Fruit fly (Drosophila melanogaster): Measurements from ENCODE around the gene CG10177.

The CG10177 gene

dm6 chr3R:23530886-23531285 is 9.5 kb upstream of the CG10177 start, which contains the start of gene CG10175:
CG10175 (minus strand) TSS chr3R:23530986.
- TF ChIP-seq CG1620 (GFP tag; optimal IDR thresholded peaks at IDR 0.05) (no peak), kay (GFP tag; ENCODE audit: borderline replicate concordance) (no peak), CG14711 (tag; optimal IDR thresholded peaks at IDR 0.05) (no peak), ovo (GFP tag; optimal IDR thresholded peaks at IDR 0.05) (no peak), CG7101 (tag; optimal IDR thresholded peaks at IDR 0.05) (no peak), CG11617 (GFP tag; optimal IDR thresholded peaks at IDR 0.05) (no peak), cnc (optimal IDR thresholded peaks at IDR 0.05) (no peak), bab1 (GFP tag; optimal IDR thresholded peaks at IDR 0.05) (no peak), tj (GFP tag; optimal IDR thresholded peaks at IDR 0.05) (no peak), CG5204 (GFP tag; optimal IDR thresholded peaks at IDR 0.05) (no peak), pad (GFP tag; optimal IDR thresholded peaks at IDR 0.05) (no peak), Clk (GFP tag; optimal IDR thresholded peaks at IDR 0.05) (no peak), Crg-1 (GFP tag; optimal IDR thresholded peaks at IDR 0.05) (no peak), CG7045 (GFP tag; optimal IDR thresholded peaks at IDR 0.05) (no peak), cic (GFP tag; optimal IDR thresholded peaks at IDR 0.05) (no peak), Hr96 (GFP tag; optimal IDR thresholded peaks at IDR 0.05) (no peak), CG33017 (tag; optimal IDR thresholded peaks at IDR 0.05) (no peak), CG12768 (GFP tag; optimal IDR thresholded peaks at IDR 0.05) (no peak), Mnt (GFP tag; optimal IDR thresholded peaks at IDR 0.05) (no peak), toe (GFP tag; optimal IDR thresholded peaks at IDR 0.05) (no peak)

- no peak for TF ChIP-seq kay (GFP tag; ENCODE audit: borderline replicate concordance)
- no peak for TF ChIP-seq CG1620 (GFP tag; optimal IDR thresholded peaks at IDR 0.05)
- no peak for TF ChIP-seq CG7045 (GFP tag; optimal IDR thresholded peaks at IDR 0.05)
- TF ChIP-seq tj (GFP tag; optimal IDR thresholded peaks at IDR 0.05): no peak
- no peak for TF ChIP-seq Mnt (GFP tag; optimal IDR thresholded peaks at IDR 0.05)
- no peak for TF ChIP-seq bab1 (GFP tag; optimal IDR thresholded peaks at IDR 0.05)
- no peak for TF ChIP-seq Crg-1 (GFP tag; optimal IDR thresholded peaks at IDR 0.05)
- no peak for TF ChIP-seq cic (GFP tag; optimal IDR thresholded peaks at IDR 0.05)
- no peak for TF ChIP-seq pad (GFP tag; optimal IDR thresholded peaks at IDR 0.05)
Measured at dm6 chr3R:23527396-23527795, 6.0 kb upstream of the CG10177 start.

dm6 chr3R:23526069-23526468 is 4.7 kb upstream of the CG10177 start:
- no peak for TF ChIP-seq toe (GFP tag; optimal IDR thresholded peaks at IDR 0.05)
- no peak for TF ChIP-seq bab1 (GFP tag; optimal IDR thresholded peaks at IDR 0.05)
- no peak for TF ChIP-seq CG1620 (GFP tag; optimal IDR thresholded peaks at IDR 0.05)
- no peak for TF ChIP-seq cic (GFP tag; optimal IDR thresholded peaks at IDR 0.05)
- TF ChIP-seq Crg-1 (GFP tag; optimal IDR thresholded peaks at IDR 0.05): no peak
- no peak for TF ChIP-seq Mnt (GFP tag; optimal IDR thresholded peaks at IDR 0.05)
- TF ChIP-seq CG14711 (tag; optimal IDR thresholded peaks at IDR 0.05): no peak
- no peak for TF ChIP-seq CG33017 (tag; optimal IDR thresholded peaks at IDR 0.05)

DNA sequence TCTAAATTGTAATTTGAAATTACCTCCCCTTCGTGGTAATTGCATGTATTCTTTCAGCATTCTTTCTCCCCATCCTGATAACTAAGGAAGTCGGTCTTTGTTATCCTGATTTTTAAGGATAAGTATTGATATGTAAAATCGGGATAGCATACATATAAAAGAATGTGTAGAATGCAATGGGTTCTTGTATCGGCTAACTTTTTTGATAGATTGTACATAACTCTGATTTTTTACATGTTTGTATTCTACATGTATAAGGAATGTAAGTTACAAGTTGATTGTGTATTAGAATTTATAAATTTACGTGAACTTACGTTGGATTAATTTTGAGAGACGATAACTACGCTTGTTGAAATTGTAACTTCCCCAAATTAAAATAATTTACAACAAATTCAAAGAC is 913 bp upstream of the CG10177 start:
- no peak for TF ChIP-seq Mnt (GFP tag; optimal IDR thresholded peaks at IDR 0.05)
- no peak for TF ChIP-seq CG33017 (tag; optimal IDR thresholded peaks at IDR 0.05)
- TF ChIP-seq cnc (optimal IDR thresholded peaks at IDR 0.05): no peak
- TF ChIP-seq bab1 (GFP tag; optimal IDR thresholded peaks at IDR 0.05): no peak
- TF ChIP-seq CG7045 (GFP tag; optimal IDR thresholded peaks at IDR 0.05): no peak
- no peak for TF ChIP-seq ovo (GFP tag; optimal IDR thresholded peaks at IDR 0.05)
- TF ChIP-seq Clk (GFP tag; optimal IDR thresholded peaks at IDR 0.05): no peak
- TF ChIP-seq Hr96 (GFP tag; optimal IDR thresholded peaks at IDR 0.05): no peak
- TF ChIP-seq toe (GFP tag; optimal IDR thresholded peaks at IDR 0.05): no peak
- TF ChIP-seq CG11617 (GFP tag; optimal IDR thresholded peaks at IDR 0.05): no peak
- TF ChIP-seq CG7101 (tag; optimal IDR thresholded peaks at IDR 0.05): no peak
- no peak for TF ChIP-seq CG12768 (GFP tag; optimal IDR thresholded peaks at IDR 0.05)
- TF ChIP-seq cic (GFP tag; optimal IDR thresholded peaks at IDR 0.05): no peak

DNA sequence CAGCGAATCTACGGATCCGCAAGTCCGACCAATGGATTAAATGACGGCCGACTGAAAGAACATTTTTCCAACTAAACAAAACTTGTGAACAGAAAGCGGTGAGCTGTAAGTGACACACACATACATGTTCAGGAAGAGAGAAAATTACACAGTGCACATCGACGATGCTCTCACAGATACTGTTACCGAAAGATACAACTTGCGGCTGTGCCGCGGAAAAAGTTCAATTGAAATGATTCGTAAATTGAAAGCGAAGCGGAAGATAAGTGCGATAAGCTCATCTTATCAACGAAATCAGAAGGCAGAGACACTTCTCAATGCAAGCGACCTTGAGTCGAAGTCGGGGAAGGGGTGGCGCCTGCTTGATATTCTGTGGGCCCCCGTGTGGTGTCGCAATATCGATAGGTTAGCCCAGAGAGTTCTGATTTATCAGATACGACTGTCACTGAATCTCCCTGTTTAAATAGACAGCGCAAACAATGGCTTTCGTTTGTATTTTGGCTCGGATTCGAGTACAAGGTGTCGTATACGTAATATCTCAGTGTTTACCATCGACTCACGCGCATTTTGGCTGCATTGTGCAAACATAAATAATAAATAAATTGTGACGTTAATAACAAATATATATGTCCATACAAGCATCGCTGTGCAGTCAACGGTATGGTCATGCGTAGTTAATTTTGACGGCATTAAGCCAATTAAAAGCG is 1.8 kb downstream of the CG10177 start, which contains the start of gene Irk2:
Gene Irk2 (minus strand): TSS at position 51 of the 707 bp plus-strand sequence.
- no peak for TF ChIP-seq CG5204 (GFP tag; optimal IDR thresholded peaks at IDR 0.05)
- TF ChIP-seq Crg-1 (GFP tag; optimal IDR thresholded peaks at IDR 0.05): peak; percentile 47
- no peak for TF ChIP-seq CG1620 (GFP tag; optimal IDR thresholded peaks at IDR 0.05)
- TF ChIP-seq cnc (optimal IDR thresholded peaks at IDR 0.05): no peak
- no peak for TF ChIP-seq Mnt (GFP tag; optimal IDR thresholded peaks at IDR 0.05)
- TF ChIP-seq toe (GFP tag; optimal IDR thresholded peaks at IDR 0.05): peak; percentile 19
- TF ChIP-seq tj (GFP tag; optimal IDR thresholded peaks at IDR 0.05): no peak
- TF ChIP-seq CG7101 (tag; optimal IDR thresholded peaks at IDR 0.05): peak; percentile 19
- no peak for TF ChIP-seq CG7045 (GFP tag; optimal IDR thresholded peaks at IDR 0.05)
- no peak for TF ChIP-seq pad (GFP tag; optimal IDR thresholded peaks at IDR 0.05)
- peak; percentile 4 for TF ChIP-seq CG33017 (tag; optimal IDR thresholded peaks at IDR 0.05)
- TF ChIP-seq cic (GFP tag; optimal IDR thresholded peaks at IDR 0.05): peak; percentile 36
- TF ChIP-seq bab1 (GFP tag; optimal IDR thresholded peaks at IDR 0.05): no peak
- no peak for TF ChIP-seq CG12768 (GFP tag; optimal IDR thresholded peaks at IDR 0.05)
- TF ChIP-seq ovo (GFP tag; optimal IDR thresholded peaks at IDR 0.05): peak; percentile 48
- no peak for TF ChIP-seq Clk (GFP tag; optimal IDR thresholded peaks at IDR 0.05)
- no peak for TF ChIP-seq CG14711 (tag; optimal IDR thresholded peaks at IDR 0.05)
- TF ChIP-seq kay (GFP tag; ENCODE audit: borderline replicate concordance): no peak
- TF ChIP-seq CG11617 (GFP tag; optimal IDR thresholded peaks at IDR 0.05): peak; percentile 12
- peak; percentile 28 for TF ChIP-seq Hr96 (GFP tag; optimal IDR thresholded peaks at IDR 0.05)

DNA sequence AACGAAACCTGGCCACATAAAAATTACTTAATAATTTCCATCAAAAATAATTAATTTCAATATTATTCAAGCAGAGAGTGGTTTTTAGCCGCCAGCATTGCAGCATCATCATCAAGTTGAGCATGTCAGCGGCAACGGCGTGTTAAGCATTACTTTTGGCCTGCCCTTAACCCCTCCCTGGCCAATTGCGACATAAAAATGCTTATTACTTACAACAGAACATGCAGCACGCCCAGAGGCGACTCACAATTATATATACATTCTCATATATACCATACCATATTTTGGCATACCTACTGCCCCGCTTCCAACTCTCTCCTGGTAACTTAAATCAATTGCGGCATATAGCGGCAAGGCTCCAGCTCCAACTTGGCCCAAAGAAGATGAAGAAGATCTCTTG is 10.0 kb downstream of the CG10177 start:
- no peak for TF ChIP-seq cic (GFP tag; optimal IDR thresholded peaks at IDR 0.05)
- no peak for TF ChIP-seq Mnt (GFP tag; optimal IDR thresholded peaks at IDR 0.05)
- TF ChIP-seq CG12768 (GFP tag; optimal IDR thresholded peaks at IDR 0.05): no peak
- no peak for TF ChIP-seq CG1620 (GFP tag; optimal IDR thresholded peaks at IDR 0.05)
- no peak for TF ChIP-seq CG33017 (tag; optimal IDR thresholded peaks at IDR 0.05)
- no peak for TF ChIP-seq kay (GFP tag; ENCODE audit: borderline replicate concordance)
- no peak for TF ChIP-seq Crg-1 (GFP tag; optimal IDR thresholded peaks at IDR 0.05)
- TF ChIP-seq toe (GFP tag; optimal IDR thresholded peaks at IDR 0.05): no peak
- no peak for TF ChIP-seq CG7045 (GFP tag; optimal IDR thresholded peaks at IDR 0.05)
